Worm (Caenorhabditis elegans) whole organism, L1 larva: Measurements from ENCODE around the gene C18E9.2.

Source experiments
- C16A3.4 ChIP-seq: fragments of 150-350 bp; optimal IDR thresholded peaks from 2 replicates; lab custom pipeline; 2014; ENCODE audit warnings: missing biosample characterization, missing genetic modification characterization
- aha-1 ChIP-seq: fragments of 150-350 bp; optimal IDR thresholded peaks from 2 replicates; lab custom pipeline; 2014; ENCODE audit warnings: missing biosample characterization, missing genetic modification characterization
- aly-2 ChIP-seq: fragments of 150-350 bp; optimal IDR thresholded peaks from 2 replicates; lab custom pipeline; 2014; ENCODE audit warnings: missing biosample characterization, missing genetic modification characterization
- sox-4 ChIP-seq: sonication (generic microtip); optimal IDR thresholded peaks from 2 replicates; lab custom pipeline; 2016; ENCODE audit warnings: missing genetic modification characterization, missing compliant biosample characterization

DNA sequence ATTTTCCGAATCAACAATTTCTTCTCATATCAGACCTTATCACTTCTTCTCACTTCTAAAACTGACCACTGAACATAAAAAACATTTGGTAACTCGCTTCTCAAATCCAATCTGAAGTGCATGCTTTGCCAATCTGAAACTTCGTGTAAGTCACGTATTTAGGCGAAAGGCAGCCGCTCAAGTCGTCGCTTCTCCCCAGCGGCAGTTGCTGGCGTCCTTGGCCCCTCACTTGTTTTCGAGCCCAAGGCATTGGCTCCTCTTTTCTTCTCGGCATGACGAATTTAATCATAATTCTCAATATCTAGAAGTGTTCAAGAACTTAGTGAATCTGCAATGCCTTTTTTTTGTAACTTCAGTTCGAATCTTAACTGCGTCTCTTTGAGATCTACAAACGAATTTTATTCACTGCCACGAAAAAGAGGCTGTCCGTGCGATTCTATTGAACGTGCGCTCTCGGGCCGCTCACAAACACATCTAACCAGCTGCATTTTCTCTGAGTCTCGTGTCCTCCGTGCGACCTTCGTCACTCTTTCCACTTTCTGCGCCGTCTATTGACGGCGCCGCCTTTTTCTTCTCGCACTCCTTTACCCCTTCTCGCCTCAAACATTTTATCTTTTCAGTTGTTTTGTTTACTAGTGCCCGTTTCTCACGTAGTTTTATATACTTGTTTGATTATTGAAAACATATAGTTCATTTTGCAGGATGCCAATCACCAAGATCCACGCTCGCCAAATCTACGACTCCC lies 33.2 kb upstream of the C18E9.2 start:
- no peak for TF ChIP-seq aly-2 (tag; lab: Kevin White, UChicago)
- no peak for TF ChIP-seq sox-4
- TF ChIP-seq aha-1 (tag; lab: Kevin White, UChicago): no peak
- TF ChIP-seq C16A3.4 (tag; lab: Kevin White, UChicago): no peak
